Fruit fly (Drosophila melanogaster) whole organism, embryonic: ENCODE measurements around the gene IscU.

Source experiments
- Atf6 ChIP-seq: fragments of 200-800 bp; sonication (Bioruptor generic); IDR thresholded peaks from 2 replicates; pipeline ENCODE4 v1.3.6; 2022; ENCODE audit warnings: missing biosample characterization, missing genetic modification characterization
- CG10959 ChIP-seq: fragments of 200-800 bp; sonication (Bioruptor generic); IDR thresholded peaks from 2 replicates; pipeline ENCODE4 v1.3.6; 2022; ENCODE audit warnings: missing biosample characterization, missing genetic modification characterization
- CG12299 ChIP-seq: fragments of 200-800 bp; sonication (Bioruptor generic); optimal IDR thresholded peaks from 2 replicates; lab custom pipeline; 2018; ENCODE audit warnings: missing biosample characterization, mild to moderate bottlenecking, missing genetic modification characterization
- CG12744 ChIP-seq: fragments of 200-800 bp; sonication (Bioruptor generic); optimal IDR thresholded peaks from 2 replicates; lab custom pipeline; 2016; ENCODE audit warnings: missing biosample characterization, missing genetic modification characterization
- CG12769 ChIP-seq: fragments of 200-800 bp; sonication (Bioruptor generic); optimal IDR thresholded peaks from 2 replicates; lab custom pipeline; 2019; ENCODE audit warnings: missing biosample characterization, mild to moderate bottlenecking, missing genetic modification characterization, moderate library complexity
- CG13296 ChIP-seq: fragments of 200-800 bp; sonication (Bioruptor generic); optimal IDR thresholded peaks from 3 replicates; lab custom pipeline; 2018; ENCODE audit warnings: missing biosample characterization, mild to moderate bottlenecking, missing genetic modification characterization
- CG13894 ChIP-seq: fragments of 200-800 bp; sonication (Bioruptor generic); optimal IDR thresholded peaks from 3 replicates; lab custom pipeline; 2018; ENCODE audit warnings: missing biosample characterization, mild to moderate bottlenecking, missing genetic modification characterization, moderate library complexity
- CG16813 ChIP-seq: fragments of 200-800 bp; sonication (Bioruptor generic); IDR thresholded peaks from 3 replicates; pipeline ENCODE4 v1.3.6; 2022; ENCODE audit warnings: missing biosample characterization, missing genetic modification characterization; ENCODE audit not compliant: partially characterized antibody
- CG1792 ChIP-seq: fragments of 200-800 bp; sonication (Bioruptor generic); optimal IDR thresholded peaks from 2 replicates; lab custom pipeline; 2016; ENCODE audit warnings: missing biosample characterization, missing genetic modification characterization
- CG2120 ChIP-seq: fragments of 200-800 bp; sonication (Bioruptor generic); optimal IDR thresholded peaks from 3 replicates; lab custom pipeline; 2016; ENCODE audit warnings: missing biosample characterization, missing genetic modification characterization
- CG4820 ChIP-seq: fragments of 200-800 bp; sonication (Bioruptor generic); optimal IDR thresholded peaks from 3 replicates; lab custom pipeline; 2016; ENCODE audit warnings: missing biosample characterization, missing genetic modification characterization
- CG7271 ChIP-seq: fragments of 200-800 bp; sonication (Bioruptor generic); optimal IDR thresholded peaks from 2 replicates; lab custom pipeline; 2018; ENCODE audit warnings: missing biosample characterization, mild to moderate bottlenecking, missing genetic modification characterization, moderate library complexity
- CG7928 ChIP-seq: fragments of 200-800 bp; sonication (Bioruptor generic); optimal IDR thresholded peaks from 2 replicates; lab custom pipeline; 2017; ENCODE audit warnings: missing biosample characterization, mild to moderate bottlenecking, missing genetic modification characterization
- CG8290 ChIP-seq, 3 experiments: fragments of 200-800 bp; sonication (Bioruptor generic); optimal IDR thresholded peaks; 2 replicates each; lab custom pipeline; 2016 to 2019; ENCODE audit warnings: missing biosample characterization in 3 of 3, missing genetic modification characterization in 3 of 3, mild to moderate bottlenecking in 2 of 3, moderate library complexity in 1 of 3
- CG8359 ChIP-seq: fragments of 200-800 bp; sonication (Bioruptor generic); optimal IDR thresholded peaks from 2 replicates; lab custom pipeline; 2017; ENCODE audit warnings: missing biosample characterization, mild to moderate bottlenecking, missing genetic modification characterization, borderline replicate concordance
- CG8765 ChIP-seq: fragments of 200-800 bp; sonication (Bioruptor generic); IDR thresholded peaks from 2 replicates; pipeline ENCODE4 v1.3.6; 2022; ENCODE audit warnings: missing biosample characterization, missing genetic modification characterization
- CG9932 ChIP-seq: fragments of 200-800 bp; sonication (Bioruptor generic); IDR thresholded peaks from 2 replicates; pipeline ENCODE4 v1.3.6; 2022; ENCODE audit warnings: missing biosample characterization, missing genetic modification characterization
- CTCF ChIP-seq: fragments of 200-800 bp; sonication (Bioruptor generic); optimal IDR thresholded peaks from 2 replicates; lab custom pipeline; 2017; ENCODE audit warnings: missing biosample characterization, mild to moderate bottlenecking, missing genetic modification characterization, moderate library complexity
- Drgx ChIP-seq: fragments of 200-800 bp; sonication (Bioruptor generic); IDR thresholded peaks from 2 replicates; pipeline ENCODE4 v1.3.6; 2022; ENCODE audit warnings: missing biosample characterization, missing genetic modification characterization
- E2f1 ChIP-seq: fragments of 200-800 bp; sonication (Bioruptor generic); IDR thresholded peaks from 2 replicates; pipeline ENCODE4 v1.3.6; 2022; ENCODE audit warnings: missing biosample characterization, missing genetic modification characterization
- Ets65A ChIP-seq: fragments of 200-800 bp; sonication (Bioruptor generic); peaks from one replicate; lab custom pipeline; 2016; ENCODE audit warnings: missing biosample characterization, missing genetic modification characterization
- Fer3 ChIP-seq: fragments of 200-800 bp; sonication (Bioruptor generic); optimal IDR thresholded peaks from 2 replicates; lab custom pipeline; 2018; ENCODE audit warnings: missing biosample characterization, mild to moderate bottlenecking, missing genetic modification characterization, moderate library complexity
- Neu2 ChIP-seq: fragments of 200-800 bp; sonication (Bioruptor generic); optimal IDR thresholded peaks from 3 replicates; lab custom pipeline; 2016; ENCODE audit warnings: missing biosample characterization, missing genetic modification characterization, borderline replicate concordance
- NfI ChIP-seq: fragments of 200-800 bp; sonication (Bioruptor generic); optimal IDR thresholded peaks from 3 replicates; lab custom pipeline; 2018; ENCODE audit warnings: missing biosample characterization, mild to moderate bottlenecking, missing genetic modification characterization, moderate library complexity
- Oli ChIP-seq: fragments of 200-800 bp; sonication (Bioruptor generic); optimal IDR thresholded peaks from 2 replicates; lab custom pipeline; 2018; ENCODE audit warnings: missing biosample characterization, mild to moderate bottlenecking, missing genetic modification characterization, moderate library complexity
- Optix ChIP-seq: fragments of 200-800 bp; sonication (Bioruptor generic); IDR thresholded peaks from 3 replicates; pipeline ENCODE4 v1.3.6; 2022; ENCODE audit warnings: missing biosample characterization, missing genetic modification characterization
- Xrp1 ChIP-seq: fragments of 200-800 bp; sonication (Bioruptor generic); IDR thresholded peaks from 2 replicates; pipeline ENCODE4 v1.3.6; 2022; ENCODE audit warnings: missing biosample characterization, missing genetic modification characterization
- bbx ChIP-seq: fragments of 200-800 bp; sonication (Bioruptor generic); IDR thresholded peaks from 2 replicates; pipeline ENCODE4 v1.3.6; 2022; ENCODE audit warnings: missing biosample characterization, missing genetic modification characterization; ENCODE audit not compliant: partially characterized antibody
- bowl ChIP-seq: fragments of 200-800 bp; sonication (Bioruptor generic); IDR thresholded peaks from 2 replicates; pipeline ENCODE4 v1.3.6; 2022; ENCODE audit warnings: missing biosample characterization, missing genetic modification characterization
- cato ChIP-seq: fragments of 200-800 bp; sonication (Bioruptor generic); optimal IDR thresholded peaks from 2 replicates; lab custom pipeline; 2016; ENCODE audit warnings: missing biosample characterization, missing genetic modification characterization, borderline replicate concordance
- crol ChIP-seq: fragments of 200-800 bp; sonication (Bioruptor generic); IDR thresholded peaks from 2 replicates; pipeline ENCODE4 v1.3.6; 2022; ENCODE audit warnings: missing biosample characterization, missing genetic modification characterization
- grau ChIP-seq: fragments of 200-800 bp; optimal IDR thresholded peaks from 3 replicates; lab custom pipeline; 2019; ENCODE audit warnings: missing biosample characterization, mild to moderate bottlenecking, missing genetic modification characterization, moderate library complexity
- nerfin-1 ChIP-seq: fragments of 200-800 bp; sonication (Bioruptor generic); optimal IDR thresholded peaks from 3 replicates; lab custom pipeline; 2019; ENCODE audit warnings: missing biosample characterization, mild to moderate bottlenecking, missing genetic modification characterization, moderate library complexity
- pan ChIP-seq, 4 experiments: fragments of >200 bp in 3 of 4; fragments of 200-800 bp in 1 of 4; sonication (Bioruptor generic) in 1 of 4; optimal IDR thresholded peaks in 3 of 4; IDR thresholded peaks in 1 of 4; 2 replicates each; pipeline versions ENCODE4 v1.3.6 to Lab custom; 2017 to 2022; ENCODE audit warnings: missing biosample characterization in 2 of 4, missing genetic modification characterization in 2 of 4, mixed read lengths in 1 of 4
- prd ChIP-seq, 3 experiments: fragments of >200 bp in 2 of 3; fragments of 200-800 bp in 1 of 3; sonication (Bioruptor generic) in 1 of 3; optimal IDR thresholded peaks in 2 of 3; IDR thresholded peaks in 1 of 3; 2 replicates in 2 of 3; 3 replicates in 1 of 3; pipeline versions ENCODE4 v1.3.6 to Lab custom; 2017 to 2022; ENCODE audit warnings: missing biosample characterization in 1 of 3, missing genetic modification characterization in 1 of 3
- rib ChIP-seq: fragments of 200-800 bp; sonication (Bioruptor generic); IDR thresholded peaks from 2 replicates; pipeline ENCODE4 v1.3.6; 2022; ENCODE audit warnings: missing biosample characterization, missing genetic modification characterization
- sob ChIP-seq: fragments of 200-800 bp; sonication (Bioruptor generic); IDR thresholded peaks from 2 replicates; pipeline ENCODE4 v1.3.6; 2022; ENCODE audit warnings: missing biosample characterization, missing genetic modification characterization
- tap ChIP-seq: fragments of 200-800 bp; optimal IDR thresholded peaks from 3 replicates; lab custom pipeline; 2019; ENCODE audit warnings: missing biosample characterization, mild to moderate bottlenecking, missing genetic modification characterization, moderate library complexity
- tgo ChIP-seq: fragments of 200-800 bp; sonication (Bioruptor generic); IDR thresholded peaks from 3 replicates; pipeline ENCODE4 v1.3.6; 2022; ENCODE audit warnings: missing biosample characterization, missing genetic modification characterization
- vnd ChIP-seq: fragments of 200-800 bp; sonication (Bioruptor generic); IDR thresholded peaks from 3 replicates; pipeline ENCODE4 v1.3.6; 2022; ENCODE audit warnings: missing biosample characterization, missing genetic modification characterization; ENCODE audit not compliant: partially characterized antibody

Gene IscU

dm6 chr3R:8814029-8814647 is 9.8 kb downstream of the IscU start (continued):
- TF ChIP-seq CG1792 (GFP tag; lab: Kevin White, UChicago), result no peak
- no peak for TF ChIP-seq bbx (GFP tag; lab: Robert Waterston, UW)
- no peak for TF ChIP-seq CG8765 (GFP tag; lab: Robert Waterston, UW)
- no peak for TF ChIP-seq Oli
- TF ChIP-seq Fer3, result peak; percentile 13
- TF ChIP-seq prd (optimal IDR thresholded peaks at IDR 0.05; lab: Kevin White, UChicago), result no peak
- no peak for TF ChIP-seq prd (GFP tag; IDR thresholded peaks at IDR 0.05; lab: Robert Waterston, UW)
- TF ChIP-seq CG4820 (GFP tag; lab: Kevin White, UChicago), result no peak
- 0 out of 2 replicates have a peak, but pooled peaks have one; percentile 5 for TF ChIP-seq Xrp1
- TF ChIP-seq bowl (GFP tag; lab: Robert Waterston, UW), result no peak
- peak; percentile 49 for TF ChIP-seq Atf6 (GFP tag; lab: Robert Waterston, UW)
- no peak for TF ChIP-seq nerfin-1 (tag; lab: Kevin White, UChicago)
- no peak for TF ChIP-seq grau
- TF ChIP-seq CG16813 (GFP tag; lab: Robert Waterston, UW), result no peak
- peak; percentile 34; the same call in 1 of the 2 replicates for TF ChIP-seq rib (GFP tag; lab: Robert Waterston, UW)
- no peak for TF ChIP-seq pan (optimal IDR thresholded peaks at IDR 0.05; lab: Kevin White, UChicago)
- TF ChIP-seq pan (GFP tag; optimal IDR thresholded peaks at IDR 0.05 in 1 of 2, IDR thresholded peaks at IDR 0.05 in 1 of 2), result no peak
- TF ChIP-seq CG12769 (tag; lab: Kevin White, UChicago), result peak; percentile 64
- TF ChIP-seq CG7928, result no peak
- TF ChIP-seq CG12744, result no peak
- no peak for TF ChIP-seq Drgx (GFP tag; lab: Robert Waterston, UW)
- peak; percentile 89 for TF ChIP-seq crol (GFP tag; lab: Robert Waterston, UW)
- TF ChIP-seq CG12299 (tag; lab: Kevin White, UChicago), result no peak
- no peak for TF ChIP-seq tgo
- no peak for TF ChIP-seq vnd
- peak; percentile 76 for TF ChIP-seq CG13894 (tag; lab: Kevin White, UChicago)
- no peak for TF ChIP-seq CG13296 (GFP tag; lab: Kevin White, UChicago)
- no peak for TF ChIP-seq CG10959 (GFP tag; lab: Robert Waterston, UW)
- no peak for TF ChIP-seq cato (GFP tag; lab: Kevin White, UChicago)
- TF ChIP-seq CG8290 (GFP tag; optimal IDR thresholded peaks at IDR 0.05; lab: Kevin White, UChicago), result no peak
- peak in 1 of 2 experiments; percentile 37 for TF ChIP-seq CG8290 (tag; optimal IDR thresholded peaks at IDR 0.05; lab: Kevin White, UChicago)
- no peak for TF ChIP-seq CG2120 (GFP tag; lab: Kevin White, UChicago)
- no peak for TF ChIP-seq Neu2
- TF ChIP-seq CTCF (GFP tag; lab: Kevin White, UChicago), result no peak
- no peak for TF ChIP-seq sob (GFP tag; lab: Robert Waterston, UW)
- TF ChIP-seq Ets65A (GFP tag; lab: Kevin White, UChicago), result no peak
- no peak for TF ChIP-seq CG7271 (tag; lab: Kevin White, UChicago)
- TF ChIP-seq CG9932 (GFP tag; lab: Robert Waterston, UW), result 0 out of 2 replicates have a peak, but pooled peaks have one; percentile 18
- TF ChIP-seq E2f1 (GFP tag; lab: Robert Waterston, UW), result no peak
- TF ChIP-seq Optix (GFP tag; lab: Robert Waterston, UW), result no peak
- no peak for TF ChIP-seq NfI (GFP tag; lab: Kevin White, UChicago)
- TF ChIP-seq CG8359 (GFP tag; lab: Kevin White, UChicago), result no peak
- no peak for TF ChIP-seq tap (tag; lab: Kevin White, UChicago)
